Fruit fly (Drosophila melanogaster) whole organism, embryonic: ENCODE data around the gene Nt5b.

Source experiments
- Asciz ChIP-seq: fragments of 200-800 bp; sonication (Bioruptor generic); optimal IDR thresholded peaks from 2 replicates; lab custom pipeline; 2017; ENCODE audit warnings: missing biosample characterization, mild to moderate bottlenecking, missing genetic modification characterization, missing genetic modification reagents
- CG10209 ChIP-seq: fragments of 200-800 bp; sonication (Bioruptor generic); optimal IDR thresholded peaks from 3 replicates; lab custom pipeline; 2017; ENCODE audit warnings: missing biosample characterization, mild to moderate bottlenecking, missing genetic modification characterization, missing genetic modification reagents
- CG13123 ChIP-seq: fragments of 200-800 bp; sonication (Bioruptor generic); optimal IDR thresholded peaks from 2 replicates; lab custom pipeline; 2016; ENCODE audit warnings: missing biosample characterization, missing genetic modification characterization
- CG13775 ChIP-seq: fragments of 200-800 bp; sonication (Bioruptor generic); optimal IDR thresholded peaks from 3 replicates; lab custom pipeline; 2017; ENCODE audit warnings: missing biosample characterization, mild to moderate bottlenecking, missing genetic modification characterization
- CG15073 ChIP-seq: fragments of 200-800 bp; sonication (Bioruptor generic); optimal IDR thresholded peaks from 2 replicates; lab custom pipeline; 2016; ENCODE audit warnings: missing biosample characterization, missing genetic modification characterization
- CG1529 ChIP-seq: fragments of 200-800 bp; sonication (Bioruptor generic); optimal IDR thresholded peaks from 3 replicates; lab custom pipeline; 2018; ENCODE audit warnings: missing biosample characterization, missing genetic modification characterization
- CG16863 ChIP-seq: fragments of 200-800 bp; sonication (Bioruptor generic); optimal IDR thresholded peaks from 3 replicates; lab custom pipeline; 2016; ENCODE audit warnings: missing biosample characterization, missing genetic modification characterization
- CG17359 ChIP-seq: fragments of 200-800 bp; sonication (Bioruptor generic); optimal IDR thresholded peaks from 3 replicates; lab custom pipeline; 2018; ENCODE audit warnings: missing biosample characterization, mild to moderate bottlenecking, missing genetic modification characterization, moderate library complexity
- CG17361 ChIP-seq: fragments of 200-800 bp; sonication (Bioruptor generic); IDR thresholded peaks from 3 replicates; pipeline ENCODE4 v1.3.6; 2022; ENCODE audit warnings: missing biosample characterization, missing genetic modification characterization
- CG18619 ChIP-seq: fragments of 200-800 bp; sonication (Bioruptor generic); optimal IDR thresholded peaks from 3 replicates; lab custom pipeline; 2017; ENCODE audit warnings: missing biosample characterization, mild to moderate bottlenecking, missing genetic modification characterization
- CG2129 ChIP-seq: fragments of 200-800 bp; sonication (Bioruptor generic); IDR thresholded peaks from 2 replicates; pipeline ENCODE4 v1.3.6; 2022; ENCODE audit warnings: missing biosample characterization, missing genetic modification characterization; ENCODE audit not compliant: partially characterized antibody
- CG2889 ChIP-seq: fragments of 200-800 bp; sonication (Bioruptor generic); IDR thresholded peaks from 3 replicates; pipeline ENCODE4 v1.3.6; 2022; ENCODE audit warnings: missing biosample characterization, missing genetic modification characterization
- CG33213 ChIP-seq: fragments of 200-800 bp; sonication (Bioruptor generic); optimal IDR thresholded peaks from 3 replicates; lab custom pipeline; 2016; ENCODE audit warnings: missing biosample characterization, missing genetic modification characterization
- CG4282 ChIP-seq: fragments of 200-800 bp; sonication (Bioruptor generic); optimal IDR thresholded peaks from 2 replicates; lab custom pipeline; 2016; ENCODE audit warnings: missing biosample characterization, missing genetic modification characterization
- CG4360 ChIP-seq: fragments of 200-800 bp; sonication (Bioruptor generic); IDR thresholded peaks from 2 replicates; pipeline ENCODE4 v1.3.6; 2022; ENCODE audit warnings: missing biosample characterization, missing genetic modification characterization
- CG6683 ChIP-seq: fragments of 200-800 bp; sonication (Bioruptor generic); optimal IDR thresholded peaks from 2 replicates; lab custom pipeline; 2017; ENCODE audit warnings: missing biosample characterization, mild to moderate bottlenecking, missing genetic modification characterization, missing genetic modification reagents
- CG6854 ChIP-seq: fragments of 200-800 bp; sonication (Bioruptor generic); optimal IDR thresholded peaks from 3 replicates; lab custom pipeline; 2017; ENCODE audit warnings: missing biosample characterization, mild to moderate bottlenecking, missing genetic modification characterization
- CG7357 ChIP-seq: fragments of 200-800 bp; sonication (Bioruptor generic); IDR thresholded peaks from 3 replicates; pipeline ENCODE4 v1.3.6; 2022; ENCODE audit warnings: missing biosample characterization, missing genetic modification characterization
- CG8089 ChIP-seq: fragments of 200-800 bp; sonication (Bioruptor generic); optimal IDR thresholded peaks from 3 replicates; lab custom pipeline; 2016; ENCODE audit warnings: missing biosample characterization, missing genetic modification characterization
- CG9609 ChIP-seq: fragments of 200-800 bp; sonication (Bioruptor generic); optimal IDR thresholded peaks from 3 replicates; lab custom pipeline; 2016; ENCODE audit warnings: missing biosample characterization, missing genetic modification characterization
- CTCF ChIP-seq: fragments of 200-800 bp; sonication (Bioruptor generic); optimal IDR thresholded peaks from 2 replicates; lab custom pipeline; 2017; ENCODE audit warnings: missing biosample characterization, mild to moderate bottlenecking, missing genetic modification characterization, moderate library complexity
- Dad ChIP-seq: fragments of 200-800 bp; sonication (Bioruptor generic); optimal IDR thresholded peaks from 3 replicates; lab custom pipeline; 2016; ENCODE audit warnings: missing biosample characterization, missing genetic modification characterization
- Deaf1 ChIP-seq: fragments of 200-800 bp; optimal IDR thresholded peaks from 3 replicates; lab custom pipeline; 2019; ENCODE audit warnings: missing biosample characterization, mild to moderate bottlenecking, missing genetic modification characterization, moderate library complexity
- Fer3 ChIP-seq: fragments of 200-800 bp; sonication (Bioruptor generic); optimal IDR thresholded peaks from 2 replicates; lab custom pipeline; 2018; ENCODE audit warnings: missing biosample characterization, mild to moderate bottlenecking, missing genetic modification characterization, moderate library complexity
- Gsc ChIP-seq: fragments of 200-800 bp; sonication (Bioruptor generic); IDR thresholded peaks from 2 replicates; pipeline ENCODE4 v1.3.6; 2022; ENCODE audit warnings: missing biosample characterization, missing genetic modification characterization
- HmgZ ChIP-seq: fragments of 200-800 bp; sonication (Bioruptor generic); optimal IDR thresholded peaks from 2 replicates; lab custom pipeline; 2018; ENCODE audit warnings: missing biosample characterization, mild to moderate bottlenecking, missing genetic modification characterization
- Med ChIP-seq: fragments of 200-800 bp; sonication (Bioruptor generic); peaks from one replicate; lab custom pipeline; 2016; ENCODE audit warnings: missing biosample characterization, missing genetic modification characterization, mild to moderate bottlenecking, inconsistent platforms, moderate library complexity
- Meics ChIP-seq: fragments of 200-800 bp; sonication (Bioruptor generic); optimal IDR thresholded peaks from 2 replicates; lab custom pipeline; 2017; ENCODE audit warnings: missing biosample characterization, mild to moderate bottlenecking, missing genetic modification characterization
- NC2β ChIP-seq: fragments of 200-800 bp; sonication (Bioruptor generic); optimal IDR thresholded peaks from 2 replicates; lab custom pipeline; 2016; ENCODE audit warnings: missing biosample characterization, missing genetic modification characterization
- PHDP ChIP-seq: fragments of 200-800 bp; sonication (Bioruptor generic); optimal IDR thresholded peaks from 3 replicates; lab custom pipeline; 2018; ENCODE audit warnings: missing biosample characterization, mild to moderate bottlenecking, missing genetic modification characterization, moderate library complexity
- Tbp ChIP-seq: fragments of >200 bp; optimal IDR thresholded peaks from 2 replicates; lab custom pipeline; 2018; ENCODE audit warnings: missing biosample characterization, missing genetic modification characterization
- amos ChIP-seq: fragments of 200-800 bp; sonication (Bioruptor generic); IDR thresholded peaks from 2 replicates; pipeline ENCODE4 v1.3.6; 2022; ENCODE audit warnings: missing biosample characterization, missing genetic modification characterization; ENCODE audit not compliant: partially characterized antibody
- ap ChIP-seq: fragments of 200-800 bp; sonication (Bioruptor generic); IDR thresholded peaks from 2 replicates; pipeline ENCODE4 v1.3.6; 2022; ENCODE audit warnings: missing biosample characterization, missing genetic modification characterization
- ase ChIP-seq: fragments of 200-800 bp; sonication (Bioruptor generic); IDR thresholded peaks from 3 replicates; pipeline ENCODE4 v1.3.6; 2022; ENCODE audit warnings: missing biosample characterization, missing genetic modification characterization
- dysf ChIP-seq: fragments of 200-800 bp; sonication (Bioruptor generic); IDR thresholded peaks from 3 replicates; pipeline ENCODE4 v1.3.6; 2022; ENCODE audit warnings: missing biosample characterization, missing genetic modification characterization
- esg ChIP-seq: fragments of 200-800 bp; sonication (Bioruptor generic); conservative IDR thresholded peaks from 2 replicates; pipeline ENCODE4 v1.3.6; 2022; ENCODE audit warnings: missing biosample characterization, missing genetic modification characterization
- fd64A ChIP-seq: fragments of 200-800 bp; sonication (Bioruptor generic); optimal IDR thresholded peaks from 3 replicates; lab custom pipeline; 2018; ENCODE audit warnings: missing biosample characterization, mild to moderate bottlenecking, missing genetic modification characterization
- fru ChIP-seq: fragments of >200 bp; optimal IDR thresholded peaks from 2 replicates; lab custom pipeline; 2017
- gsb ChIP-seq: fragments of 200-800 bp; sonication (Bioruptor generic); IDR thresholded peaks from 2 replicates; pipeline ENCODE4 v1.3.6; 2022; ENCODE audit warnings: missing biosample characterization, missing genetic modification characterization
- inv ChIP-seq: fragments of 200-800 bp; sonication (Bioruptor generic); IDR thresholded peaks from 2 replicates; pipeline ENCODE4 v1.3.6; 2022; ENCODE audit warnings: missing biosample characterization, missing genetic modification characterization; ENCODE audit not compliant: partially characterized antibody
- ken ChIP-seq: fragments of 200-800 bp; sonication (Bioruptor generic); IDR thresholded peaks from 3 replicates; pipeline ENCODE4 v1.3.6; 2022; ENCODE audit warnings: missing biosample characterization, missing genetic modification characterization
- mam ChIP-seq: fragments of 200-800 bp; sonication (Bioruptor generic); optimal IDR thresholded peaks from 3 replicates; lab custom pipeline; 2016; ENCODE audit warnings: missing biosample characterization, missing genetic modification characterization
- nau ChIP-seq: fragments of 200-800 bp; sonication (Bioruptor generic); optimal IDR thresholded peaks from 3 replicates; lab custom pipeline; 2017; ENCODE audit warnings: missing biosample characterization, mild to moderate bottlenecking, missing genetic modification characterization, missing genetic modification reagents
- onecut ChIP-seq: fragments of 200-800 bp; sonication (Bioruptor generic); IDR thresholded peaks from 2 replicates; pipeline ENCODE4 v1.3.6; 2022; ENCODE audit warnings: missing biosample characterization, missing genetic modification characterization
- org-1 ChIP-seq: fragments of 200-800 bp; sonication (Bioruptor generic); optimal IDR thresholded peaks from 2 replicates; lab custom pipeline; 2017; ENCODE audit warnings: missing biosample characterization, missing genetic modification characterization
- pb ChIP-seq: fragments of 200-800 bp; sonication (Bioruptor generic); optimal IDR thresholded peaks from 3 replicates; lab custom pipeline; 2016; ENCODE audit warnings: missing biosample characterization, missing genetic modification characterization
- pfk ChIP-seq: fragments of 200-800 bp; sonication (Bioruptor generic); optimal IDR thresholded peaks from 2 replicates; lab custom pipeline; 2018; ENCODE audit warnings: missing biosample characterization, mild to moderate bottlenecking, missing genetic modification characterization, moderate library complexity
- ranshi ChIP-seq: fragments of 200-800 bp; sonication (Bioruptor generic); IDR thresholded peaks from 2 replicates; pipeline ENCODE4 v1.3.6; 2022; ENCODE audit warnings: missing biosample characterization, missing genetic modification characterization
- rib ChIP-seq: fragments of 200-800 bp; sonication (Bioruptor generic); IDR thresholded peaks from 2 replicates; pipeline ENCODE4 v1.3.6; 2022; ENCODE audit warnings: missing biosample characterization, missing genetic modification characterization
- sens-2 ChIP-seq: fragments of 200-800 bp; sonication (Bioruptor generic); IDR thresholded peaks from 2 replicates; pipeline ENCODE4 v1.3.6; 2022; ENCODE audit warnings: missing biosample characterization, missing genetic modification characterization
- yki ChIP-seq: fragments of >200 bp; optimal IDR thresholded peaks from 3 replicates; lab custom pipeline; 2018

Nt5b gene

DNA sequence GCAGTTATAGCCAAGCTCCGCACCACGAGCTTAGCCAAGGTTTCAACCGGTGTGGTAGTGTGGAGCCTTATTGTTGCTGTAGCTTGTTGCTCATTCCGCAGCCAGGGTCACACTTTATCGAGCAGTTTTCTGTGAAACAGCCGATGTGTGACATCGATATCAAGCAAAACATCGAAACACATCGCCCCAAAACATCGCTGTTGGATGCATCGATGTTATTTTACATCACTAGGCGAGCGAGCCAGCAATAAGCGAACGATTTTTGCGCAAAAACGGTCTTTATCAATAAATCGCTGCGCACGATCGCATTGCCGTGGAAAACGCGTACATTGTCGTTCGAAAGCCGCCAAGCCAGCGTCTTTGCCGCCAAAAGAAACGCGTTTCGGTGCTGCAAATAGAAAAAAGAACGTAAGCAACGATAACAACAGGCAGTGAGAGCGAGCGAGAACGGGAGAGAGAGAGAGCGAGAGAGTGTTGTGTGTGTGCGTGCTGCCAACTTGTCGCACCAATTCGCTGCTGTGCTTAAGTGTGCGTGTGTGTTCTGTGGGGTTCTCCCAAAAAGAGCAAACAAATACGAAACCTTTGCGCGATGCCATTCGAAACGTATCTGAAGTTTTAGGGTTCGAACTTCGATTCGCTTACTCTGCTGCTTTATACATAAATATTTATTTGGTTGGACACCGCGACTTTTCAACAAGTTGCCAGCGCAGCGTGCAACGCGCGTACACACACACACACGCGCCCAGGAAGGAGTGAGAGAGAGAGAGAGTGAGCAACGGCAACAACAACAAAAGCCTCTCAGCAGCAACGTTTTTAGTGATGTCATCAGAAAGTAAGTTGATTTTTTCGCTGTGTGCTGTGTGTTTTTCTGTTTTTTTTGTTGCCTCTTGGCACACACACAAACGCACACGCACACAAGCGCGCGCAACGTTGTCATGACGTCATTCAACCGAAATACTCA is 38.9 kb downstream of the Nt5b start (continued):
- TF ChIP-seq Deaf1 (tag; lab: Kevin White, UChicago) (no peak), onecut (GFP tag; lab: Robert Waterston, UW) (peak; percentile 28), nau (GFP tag; lab: Kevin White, UChicago) (no peak), CG2129 (GFP tag; lab: Robert Waterston, UW) (peak; percentile 95), HmgZ (peak; percentile 66), CG17361 (GFP tag; lab: Robert Waterston, UW) (peak; percentile 33; the same call in 1 of the 3 replicates), pfk (GFP tag; lab: Kevin White, UChicago) (peak; percentile 16), ap (GFP tag; lab: Robert Waterston, UW) (no peak), ranshi (GFP tag; lab: Robert Waterston, UW) (0 out of 2 replicates have a peak, but pooled peaks have one; percentile 17), CG33213 (GFP tag; lab: Kevin White, UChicago) (peak; percentile 71), fru (lab: Kevin White, UChicago) (peak; percentile 32), rib (GFP tag; lab: Robert Waterston, UW) (no peak), Fer3 (tag; lab: Kevin White, UChicago) (no peak), yki (lab: Kevin White, UChicago) (peak; percentile 26), CG6683 (no peak), CG15073 (GFP tag; lab: Kevin White, UChicago) (no peak), CG16863 (GFP tag; lab: Kevin White, UChicago) (no peak), Dad (peak; percentile 6), CG4282 (GFP tag; lab: Kevin White, UChicago) (peak; percentile 9), mam (no peak), CG10209 (GFP tag; lab: Kevin White, UChicago) (no peak), CG7357 (GFP tag; lab: Robert Waterston, UW) (no peak), CG2889 (GFP tag; lab: Robert Waterston, UW) (no peak), ase (GFP tag; lab: Robert Waterston, UW) (no peak), Asciz (GFP tag; lab: Kevin White, UChicago) (no peak), CG8089 (no peak), org-1 (GFP tag; lab: Kevin White, UChicago) (no peak), inv (GFP tag; lab: Robert Waterston, UW) (peak; percentile 99), Gsc (GFP tag; lab: Robert Waterston, UW) (no peak), dysf (GFP tag; lab: Robert Waterston, UW) (peak; percentile 17; the same call in 2 of the 3 replicates), CG18619 (GFP tag; lab: Kevin White, UChicago) (no peak), CG6854 (GFP tag; lab: Kevin White, UChicago) (peak; percentile 60), ken (GFP tag; lab: Robert Waterston, UW) (no peak; the same call in 2 of the 3 replicates), Med (GFP tag; lab: Kevin White, UChicago) (peak; percentile 89), CG17359 (tag; lab: Kevin White, UChicago) (no peak), NC2β (GFP tag; lab: Kevin White, UChicago) (no peak), CTCF (GFP tag; lab: Kevin White, UChicago) (peak; percentile 74), CG1529 (GFP tag; lab: Kevin White, UChicago) (no peak), esg (GFP tag; lab: Robert Waterston, UW) (no peak), gsb (no peak), CG4360 (GFP tag; lab: Robert Waterston, UW) (peak; percentile 98), Meics (peak; percentile 42), Tbp (no peak), PHDP (no peak), CG9609 (GFP tag; lab: Kevin White, UChicago) (peak; percentile 40), sens-2 (GFP tag; lab: Robert Waterston, UW) (no peak), amos (GFP tag; lab: Robert Waterston, UW) (peak; percentile 99), CG13775 (GFP tag; lab: Kevin White, UChicago) (peak; percentile 9), fd64A (no peak), pb (GFP tag; lab: Kevin White, UChicago) (no peak), CG13123 (GFP tag; lab: Kevin White, UChicago) (no peak)
